Worm (Caenorhabditis elegans): ENCODE measurements around the gene F58F12.2.

F58F12.2 gene

DNA sequence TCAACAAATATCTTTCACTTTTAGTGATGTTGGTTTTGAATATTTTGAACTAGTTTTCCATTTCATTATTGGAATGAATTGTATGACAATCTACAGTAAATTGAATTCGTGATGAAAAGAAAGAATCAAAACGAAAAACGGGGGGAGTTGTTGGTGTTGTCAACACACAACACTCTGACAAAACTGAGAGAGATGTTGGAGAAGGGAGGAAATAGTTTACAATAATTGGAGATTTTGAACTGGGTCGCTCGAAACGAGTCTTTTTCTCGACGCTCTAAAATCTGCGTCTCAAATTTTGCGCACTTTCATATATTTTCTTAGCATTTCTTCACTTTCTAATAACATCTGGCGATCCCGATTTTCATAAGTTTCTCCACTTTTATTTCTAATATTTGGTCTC lies 43.9 kb downstream of the F58F12.2 start, which contains the start of gene txt-18:
TSS of gene txt-18 (plus strand) at position 180 of the 400 bp plus-strand sequence.
- TF ChIP-seq ets-7 (tag; optimal IDR thresholded peaks at IDR 0.05), result no peak
- no peak for TF ChIP-seq tra-4 (tag; optimal IDR thresholded peaks at IDR 0.05)
- TF ChIP-seq hmbx-1 (tag; optimal IDR thresholded peaks at IDR 0.05), result no peak
- no peak for TF ChIP-seq F13C5.2 (tag; optimal IDR thresholded peaks at IDR 0.05)
- no peak for TF ChIP-seq ceh-13 (GFP tag; optimal IDR thresholded peaks at IDR 0.05)

DNA sequence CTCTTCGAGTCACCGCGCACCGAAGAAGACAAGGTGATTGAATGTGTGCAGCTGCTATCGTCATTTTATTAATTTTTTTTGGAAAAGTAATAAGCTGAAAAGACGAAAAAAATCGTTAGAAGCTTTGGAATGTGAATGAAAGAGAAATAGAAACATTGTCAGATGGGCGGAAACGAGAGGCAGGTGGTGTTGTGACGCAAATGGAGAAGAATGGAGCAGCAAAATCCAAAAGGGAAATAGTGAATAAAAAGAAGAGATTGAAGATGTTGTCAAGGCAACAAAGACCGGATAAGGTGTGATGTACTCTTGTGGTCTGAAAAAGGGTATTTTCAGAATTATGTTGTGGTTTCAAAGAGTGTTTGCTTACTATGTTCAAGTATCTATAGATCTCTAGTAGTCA lies 45.4 kb downstream of the F58F12.2 start:
- TF ChIP-seq pes-1 (GFP tag; IDR thresholded peaks at IDR 0.05) (no peak), ama-1 (optimal IDR thresholded peaks at IDR 0.05) (no peak), ceh-36 (tag; optimal IDR thresholded peaks at IDR 0.05) (no peak), tbx-37 (GFP tag; conservative IDR thresholded peaks at IDR 0.05) (no peak), B0310.2 (tag; optimal IDR thresholded peaks at IDR 0.05) (no peak), hnd-1 (tag; optimal IDR thresholded peaks at IDR 0.05) (no peak), tra-4 (tag; optimal IDR thresholded peaks at IDR 0.05) (no peak), flt-1 (GFP tag; IDR thresholded peaks at IDR 0.05) (no peak), tbx-11 (GFP tag; IDR thresholded peaks at IDR 0.05) (no peak), scrt-1 (GFP tag; IDR thresholded peaks at IDR 0.05) (no peak), ets-7 (tag; optimal IDR thresholded peaks at IDR 0.05) (no peak), ceh-13 (GFP tag; optimal IDR thresholded peaks at IDR 0.05) (no peak), hmg-4 (GFP tag; optimal IDR thresholded peaks at IDR 0.05) (no peak), F13C5.2 (tag; optimal IDR thresholded peaks at IDR 0.05) (no peak), aly-1 (tag; optimal IDR thresholded peaks at IDR 0.05) (no peak)

DNA sequence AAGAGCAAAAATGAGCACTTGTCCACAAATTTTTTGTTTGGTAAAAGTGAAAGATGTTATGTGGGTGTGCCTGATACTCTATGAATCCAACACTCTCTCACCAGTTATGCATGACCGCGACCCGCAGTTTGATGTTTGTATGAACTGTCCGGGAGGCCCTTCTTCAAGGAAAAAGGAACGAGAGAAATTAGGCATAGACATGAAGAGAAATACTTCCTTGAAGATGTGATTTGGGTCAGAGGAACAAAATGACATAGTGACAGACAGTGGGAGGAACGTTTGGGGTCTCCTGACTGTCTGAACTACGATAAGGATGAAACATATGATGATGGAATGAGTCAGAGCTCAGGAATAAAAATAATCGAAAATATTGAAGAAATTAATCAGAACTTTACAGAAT lies 46.8 kb downstream of the F58F12.2 start:
- no peak for TF ChIP-seq hnd-1 (tag; optimal IDR thresholded peaks at IDR 0.05)
- no peak for TF ChIP-seq aly-1 (tag; optimal IDR thresholded peaks at IDR 0.05)
- TF ChIP-seq hmbx-1 (tag; optimal IDR thresholded peaks at IDR 0.05), result no peak
- TF ChIP-seq B0310.2 (tag; optimal IDR thresholded peaks at IDR 0.05), result no peak
- TF ChIP-seq ceh-13 (GFP tag; optimal IDR thresholded peaks at IDR 0.05), result no peak
- TF ChIP-seq tra-4 (tag; optimal IDR thresholded peaks at IDR 0.05), result no peak
- no peak for TF ChIP-seq scrt-1 (GFP tag; IDR thresholded peaks at IDR 0.05)
- TF ChIP-seq tbx-11 (GFP tag; IDR thresholded peaks at IDR 0.05), result no peak
- no peak for TF ChIP-seq F13C5.2 (tag; optimal IDR thresholded peaks at IDR 0.05)
- no peak for TF ChIP-seq flt-1 (GFP tag; IDR thresholded peaks at IDR 0.05)
- no peak for TF ChIP-seq sea-1 (GFP tag; conservative IDR thresholded peaks at IDR 0.05)
- TF ChIP-seq ceh-36 (tag; optimal IDR thresholded peaks at IDR 0.05), result no peak

DNA sequence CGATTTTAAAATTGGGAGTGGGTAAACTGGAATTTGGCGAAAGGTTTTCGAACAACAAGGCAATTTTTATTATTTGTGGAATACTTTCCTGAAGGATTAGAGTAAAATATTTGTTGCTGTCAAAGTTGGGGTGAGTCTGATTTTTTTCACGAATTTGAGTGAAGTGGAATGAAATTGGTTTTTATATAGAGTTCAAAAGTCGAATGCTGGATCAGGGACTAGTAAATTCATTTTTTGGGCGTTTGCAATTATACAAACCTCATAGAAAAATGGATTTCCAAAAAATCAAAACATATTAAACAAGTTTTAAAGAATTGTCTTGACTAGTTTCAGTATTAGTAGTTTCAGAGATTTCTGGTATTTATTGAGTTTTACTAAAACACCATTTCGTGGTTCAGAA lies 47.9 kb downstream of the F58F12.2 start, which contains the start of gene C32D5.7:
TSS of gene C32D5.7 (minus strand) at position 101 of the 400 bp plus-strand sequence.
- TF ChIP-seq flt-1 (GFP tag; IDR thresholded peaks at IDR 0.05) (no peak), ceh-36 (tag; optimal IDR thresholded peaks at IDR 0.05) (no peak), ceh-13 (GFP tag; optimal IDR thresholded peaks at IDR 0.05) (no peak), B0310.2 (tag; optimal IDR thresholded peaks at IDR 0.05) (no peak), tbx-11 (GFP tag; IDR thresholded peaks at IDR 0.05) (no peak), ama-1 (optimal IDR thresholded peaks at IDR 0.05) (no peak), aly-1 (tag; optimal IDR thresholded peaks at IDR 0.05) (no peak), F13C5.2 (tag; optimal IDR thresholded peaks at IDR 0.05) (no peak), tra-4 (tag; optimal IDR thresholded peaks at IDR 0.05) (no peak), hnd-1 (tag; optimal IDR thresholded peaks at IDR 0.05) (no peak), ets-7 (tag; optimal IDR thresholded peaks at IDR 0.05) (no peak), hmg-4 (GFP tag; optimal IDR thresholded peaks at IDR 0.05) (no peak), sea-1 (GFP tag; conservative IDR thresholded peaks at IDR 0.05) (no peak), hmbx-1 (tag; optimal IDR thresholded peaks at IDR 0.05) (no peak), scrt-1 (GFP tag; IDR thresholded peaks at IDR 0.05) (no peak), pes-1 (GFP tag; IDR thresholded peaks at IDR 0.05) (no peak), tbx-37 (GFP tag; conservative IDR thresholded peaks at IDR 0.05) (no peak)

ce11 chrII:6339511-6339910 lies 48.3 kb downstream of the F58F12.2 start:
- TF ChIP-seq hmbx-1 (tag; optimal IDR thresholded peaks at IDR 0.05) (no peak), ceh-13 (GFP tag; optimal IDR thresholded peaks at IDR 0.05) (no peak), tbx-37 (GFP tag; conservative IDR thresholded peaks at IDR 0.05) (no peak), pes-1 (GFP tag; IDR thresholded peaks at IDR 0.05) (no peak), B0310.2 (tag; optimal IDR thresholded peaks at IDR 0.05) (no peak), sea-1 (GFP tag; conservative IDR thresholded peaks at IDR 0.05) (no peak), hnd-1 (tag; optimal IDR thresholded peaks at IDR 0.05) (no peak), hmg-4 (GFP tag; optimal IDR thresholded peaks at IDR 0.05) (no peak), flt-1 (GFP tag; IDR thresholded peaks at IDR 0.05) (no peak), ets-7 (tag; optimal IDR thresholded peaks at IDR 0.05) (no peak), scrt-1 (GFP tag; IDR thresholded peaks at IDR 0.05) (no peak), tra-4 (tag; optimal IDR thresholded peaks at IDR 0.05) (no peak), ceh-36 (tag; optimal IDR thresholded peaks at IDR 0.05) (no peak), ama-1 (optimal IDR thresholded peaks at IDR 0.05) (no peak), aly-1 (tag; optimal IDR thresholded peaks at IDR 0.05) (no peak), F13C5.2 (tag; optimal IDR thresholded peaks at IDR 0.05) (no peak), tbx-11 (GFP tag; IDR thresholded peaks at IDR 0.05) (no peak)

Measured in whole organism, early embryonic.